Fruit fly (Drosophila melanogaster): ENCODE measurements around the gene hay.

Gene hay

DNA sequence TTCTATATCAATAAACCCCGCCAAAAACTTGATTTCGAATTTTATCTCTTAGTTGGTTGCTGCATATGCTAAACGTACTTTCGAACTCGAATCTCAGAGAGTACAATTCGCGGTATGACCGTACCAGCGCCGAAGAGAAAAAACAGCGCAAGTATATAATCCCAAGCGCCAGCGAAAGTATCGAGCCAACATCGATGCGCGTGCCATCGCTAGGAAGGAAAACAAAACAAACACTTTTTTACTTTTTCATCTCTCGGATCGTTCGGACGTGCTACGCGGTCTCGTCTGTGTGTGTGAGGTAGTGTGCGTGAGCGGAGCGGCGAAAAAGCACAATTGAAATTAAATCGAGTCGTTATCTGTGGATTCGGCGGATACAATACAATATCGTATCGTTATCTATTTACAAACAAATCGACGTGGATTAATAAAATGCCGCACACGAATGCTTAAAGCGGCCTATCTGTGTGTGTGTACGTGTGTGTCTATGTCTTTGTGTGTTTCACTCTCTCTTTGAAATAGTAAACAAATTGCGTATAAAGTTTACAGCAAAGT is 33.7 kb downstream of the hay start, which contains the start of gene simj (continued):
- TF ChIP-seq CG6276 (GFP tag; optimal IDR thresholded peaks at IDR 0.05), result peak; percentile 32
- TF ChIP-seq CG31627 (GFP tag; optimal IDR thresholded peaks at IDR 0.05), result no peak
- TF ChIP-seq salr (GFP tag; optimal IDR thresholded peaks at IDR 0.05), result no peak
- no peak for TF ChIP-seq CG10669 (GFP tag; optimal IDR thresholded peaks at IDR 0.05)
- TF ChIP-seq CG6854 (GFP tag; optimal IDR thresholded peaks at IDR 0.05), result peak; percentile 71
- TF ChIP-seq dsx (GFP tag; optimal IDR thresholded peaks at IDR 0.05; ENCODE audit: poor library complexity, severe bottlenecking), result peak; percentile 60
- TF ChIP-seq CG11762 (GFP tag; optimal IDR thresholded peaks at IDR 0.05; ENCODE audit: insufficient read depth), result no peak
- TF ChIP-seq CG32006 (GFP tag; optimal IDR thresholded peaks at IDR 0.05), result no peak
- peak; percentile 23 for TF ChIP-seq CG7368 (GFP tag; optimal IDR thresholded peaks at IDR 0.05)
- peak; percentile 40 for TF ChIP-seq CG3919 (GFP tag; optimal IDR thresholded peaks at IDR 0.05)
- peak; percentile 44; the same call in 2 of the 3 replicates for TF ChIP-seq CG8119 (GFP tag; IDR thresholded peaks at IDR 0.05)
- TF ChIP-seq fd85E (GFP tag; optimal IDR thresholded peaks at IDR 0.05), result peak; percentile 60
- peak; percentile 56 for TF ChIP-seq net (GFP tag; optimal IDR thresholded peaks at IDR 0.05)
- TF ChIP-seq Ets96B (tag; optimal IDR thresholded peaks at IDR 0.05), result peak; percentile 36
- TF ChIP-seq dac (GFP tag; optimal IDR thresholded peaks at IDR 0.05), result no peak
- peak; percentile 44 for TF ChIP-seq Met (GFP tag; optimal IDR thresholded peaks at IDR 0.05)
- peak; percentile 4 for TF ChIP-seq achi (GFP tag; optimal IDR thresholded peaks at IDR 0.05)
- TF ChIP-seq CG34406 (GFP tag; optimal IDR thresholded peaks at IDR 0.05), result peak; percentile 17
- TF ChIP-seq topi (GFP tag; optimal IDR thresholded peaks at IDR 0.05), result peak; percentile 54
- no peak for TF ChIP-seq CG10631 (GFP tag; optimal IDR thresholded peaks at IDR 0.05)
- peak; percentile 48 for TF ChIP-seq Eip75B (GFP tag; optimal IDR thresholded peaks at IDR 0.05)
- no peak for TF ChIP-seq CG11294 (GFP tag; IDR thresholded peaks at IDR 0.05)
- no peak for TF ChIP-seq Sox15 (GFP tag; optimal IDR thresholded peaks at IDR 0.05)
- TF ChIP-seq OdsH (GFP tag; optimal IDR thresholded peaks at IDR 0.05), result peak; percentile 34
- no peak for TF ChIP-seq Lpt (GFP tag; optimal IDR thresholded peaks at IDR 0.05)
- no peak for TF ChIP-seq CG4318 (GFP tag; optimal IDR thresholded peaks at IDR 0.05)
- peak; percentile 57; the same call in 1 of the 2 replicates for TF ChIP-seq CG15336 (GFP tag; IDR thresholded peaks at IDR 0.05)
- TF ChIP-seq fd59A (GFP tag; optimal IDR thresholded peaks at IDR 0.05), result no peak
- TF ChIP-seq ss (GFP tag; optimal IDR thresholded peaks at IDR 0.05), result peak; percentile 53 to 66
- TF ChIP-seq CG6808 (GFP tag; optimal IDR thresholded peaks at IDR 0.05), result peak; percentile 42
- TF ChIP-seq Ets21C (GFP tag; optimal IDR thresholded peaks at IDR 0.05), result no peak
- TF ChIP-seq CG16779 (tag; optimal IDR thresholded peaks at IDR 0.05), result peak; percentile 67
- TF ChIP-seq esn (GFP tag; optimal IDR thresholded peaks at IDR 0.05), result peak; percentile 24
- peak; percentile 22 for TF ChIP-seq CG3032 (tag; optimal IDR thresholded peaks at IDR 0.05)
- TF ChIP-seq acj6 (GFP tag; optimal IDR thresholded peaks at IDR 0.05), result peak; percentile 10
- peak; percentile 44; the same call in 1 of the 2 replicates for TF ChIP-seq Gug (GFP tag; IDR thresholded peaks at IDR 0.05)

DNA sequence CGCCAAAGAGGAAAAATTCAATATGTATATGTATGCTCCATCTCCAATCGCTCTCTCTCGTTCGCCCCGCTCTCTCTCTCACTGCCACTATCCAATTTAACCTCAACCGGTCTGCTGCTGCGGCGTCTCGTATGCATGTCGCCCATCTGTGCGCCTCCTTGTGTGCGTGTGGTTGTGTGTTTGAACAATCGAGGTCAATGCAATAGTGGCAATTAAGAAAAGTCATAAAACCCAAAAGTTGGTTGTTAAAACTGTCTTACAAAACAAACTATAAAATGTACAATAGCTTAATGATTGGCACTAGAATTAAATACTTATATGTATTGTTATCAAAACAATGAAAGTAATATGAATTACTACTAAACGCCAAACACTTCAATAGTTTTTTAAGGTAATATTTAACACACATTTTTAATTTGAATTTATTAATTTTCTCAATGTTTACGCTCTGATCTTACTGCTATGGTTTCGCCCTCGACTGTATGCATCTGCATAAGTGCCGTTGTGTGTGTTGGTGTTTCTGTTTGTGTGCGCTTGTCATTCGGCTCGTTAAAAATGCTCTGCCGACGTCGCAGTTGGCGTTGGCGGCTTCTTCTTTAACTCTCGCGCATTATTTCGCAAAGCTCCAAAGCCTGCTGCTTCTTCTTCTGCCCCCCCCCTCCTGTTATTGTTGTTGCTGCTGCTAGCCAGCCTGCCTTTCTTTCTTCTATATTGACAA is 34.7 kb downstream of the hay start:
- peak; percentile 97 for TF ChIP-seq Sox14 (GFP tag; optimal IDR thresholded peaks at IDR 0.05)
- peak; percentile 99 for TF ChIP-seq CG6808 (GFP tag; optimal IDR thresholded peaks at IDR 0.05)
- peak; percentile 98 for TF ChIP-seq CG10669 (GFP tag; optimal IDR thresholded peaks at IDR 0.05)
- peak; percentile 96 for TF ChIP-seq CG11902 (GFP tag; optimal IDR thresholded peaks at IDR 0.05)
- TF ChIP-seq svp (GFP tag), result peak; percentile 99
- peak; percentile 98 for TF ChIP-seq CG9139 (GFP tag; optimal IDR thresholded peaks at IDR 0.05)
- peak; percentile 92 for TF ChIP-seq fd85E (GFP tag; optimal IDR thresholded peaks at IDR 0.05)
- TF ChIP-seq Gug (GFP tag; IDR thresholded peaks at IDR 0.05), result peak; percentile 94
- peak; percentile 98 for TF ChIP-seq lz (GFP tag; optimal IDR thresholded peaks at IDR 0.05)
- peak; percentile 99 for TF ChIP-seq CG6792 (GFP tag; optimal IDR thresholded peaks at IDR 0.05)
- peak; percentile 96 for TF ChIP-seq CG1621 (tag; optimal IDR thresholded peaks at IDR 0.05)
- peak; percentile 92 to 99 for TF ChIP-seq salr (GFP tag; optimal IDR thresholded peaks at IDR 0.05)
- TF ChIP-seq fkh (GFP tag; optimal IDR thresholded peaks at IDR 0.05), result peak; percentile 88
- TF ChIP-seq CG8632 (GFP tag; optimal IDR thresholded peaks at IDR 0.05), result peak; percentile 99
- peak; percentile 99 for TF ChIP-seq CG34406 (GFP tag; optimal IDR thresholded peaks at IDR 0.05)
- TF ChIP-seq esn (GFP tag; optimal IDR thresholded peaks at IDR 0.05), result peak; percentile 99
- TF ChIP-seq CG3919 (GFP tag; optimal IDR thresholded peaks at IDR 0.05), result peak; percentile 98
- peak; percentile 98 for TF ChIP-seq CG11762 (GFP tag; optimal IDR thresholded peaks at IDR 0.05; ENCODE audit: insufficient read depth)
- peak; percentile 92 for TF ChIP-seq Hr39 (GFP tag; optimal IDR thresholded peaks at IDR 0.05)
- peak; percentile 99 for TF ChIP-seq CG32006 (GFP tag; optimal IDR thresholded peaks at IDR 0.05)
- TF ChIP-seq cyc (GFP tag; optimal IDR thresholded peaks at IDR 0.05), result peak; percentile 96
- peak; percentile 91 for TF ChIP-seq Ets21C (GFP tag; optimal IDR thresholded peaks at IDR 0.05)
- TF ChIP-seq Hr4 (GFP tag; optimal IDR thresholded peaks at IDR 0.05), result peak; percentile 98
- TF ChIP-seq CG11294 (GFP tag; IDR thresholded peaks at IDR 0.05), result peak; percentile 95
